Worm (Caenorhabditis elegans) whole organism, late embryonic: ENCODE results near the gene acbp-5.
A peak's percentile ranks its signal among the peaks of the same experiment; 100 is the strongest.

ENCODE experiments used
- C08G9.2 ChIP-seq: sonication (generic microtip); optimal IDR thresholded peaks from 2 replicates; lab custom pipeline; 2016; ENCODE audit warnings: mild to moderate bottlenecking, missing genetic modification characterization, moderate library complexity, missing compliant biosample characterization
- C38D4.7 ChIP-seq: fragments of 200-800 bp; sonication (Bioruptor generic); optimal IDR thresholded peaks from 2 replicates; lab custom pipeline; 2018; ENCODE audit warnings: mild to moderate bottlenecking, missing genetic modification characterization, moderate library complexity, missing compliant biosample characterization
- F13H6.1 ChIP-seq: sonication (generic microtip); optimal IDR thresholded peaks from 2 replicates; lab custom pipeline; 2016; ENCODE audit warnings: missing genetic modification characterization, missing compliant biosample characterization
- ama-1 ChIP-seq: fragments of 150-350 bp; optimal IDR thresholded peaks from 2 replicates; lab custom pipeline; 2014
- ceh-19 ChIP-seq: fragments of 200-800 bp; sonication (Bioruptor generic); optimal IDR thresholded peaks from 2 replicates; lab custom pipeline; 2018; ENCODE audit warnings: mild to moderate bottlenecking, missing genetic modification characterization, missing compliant biosample characterization
- ceh-2 ChIP-seq: sonication (generic microtip); optimal IDR thresholded peaks from 2 replicates; lab custom pipeline; 2016; ENCODE audit warnings: missing genotype, missing genetic modification characterization, missing compliant biosample characterization
- ceh-22 ChIP-seq: sonication (generic microtip); optimal IDR thresholded peaks from 2 replicates; lab custom pipeline; 2017; ENCODE audit warnings: missing biosample characterization, missing genetic modification characterization
- ceh-24 ChIP-seq: sonication (generic microtip); optimal IDR thresholded peaks from 2 replicates; lab custom pipeline; 2016; ENCODE audit warnings: mild to moderate bottlenecking, missing genetic modification characterization, missing compliant biosample characterization
- ceh-31 ChIP-seq: sonication (generic microtip); optimal IDR thresholded peaks from 2 replicates; lab custom pipeline; 2016; ENCODE audit warnings: missing genetic modification characterization, missing compliant biosample characterization
- ceh-34 ChIP-seq: sonication (generic microtip); optimal IDR thresholded peaks from 2 replicates; lab custom pipeline; 2016; ENCODE audit warnings: mild to moderate bottlenecking, missing genetic modification characterization, missing compliant biosample characterization
- ceh-45 ChIP-seq: fragments of 200-800 bp; sonication (Bioruptor generic); IDR thresholded peaks from 2 replicates; pipeline ENCODE4 v1.3.6; 2022; ENCODE audit warnings: missing genetic modification reagents, missing genetic modification characterization, missing compliant biosample characterization
- ceh-48 ChIP-seq: sonication (generic microtip); optimal IDR thresholded peaks from 2 replicates; lab custom pipeline; 2016; ENCODE audit warnings: missing genetic modification characterization, inconsistent platforms, missing compliant biosample characterization
- che-1 ChIP-seq: sonication (generic microtip); optimal IDR thresholded peaks from 2 replicates; lab custom pipeline; 2016; ENCODE audit warnings: mild to moderate bottlenecking, missing genetic modification characterization, missing compliant biosample characterization
- elt-4 ChIP-seq: sonication (generic microtip); optimal IDR thresholded peaks from 2 replicates; lab custom pipeline; 2016; ENCODE audit warnings: missing genetic modification characterization, missing compliant biosample characterization
- ets-4 ChIP-seq: sonication (generic microtip); optimal IDR thresholded peaks from 2 replicates; lab custom pipeline; 2016; ENCODE audit warnings: missing genetic modification characterization, missing compliant biosample characterization
- gmeb-2 ChIP-seq: sonication (generic microtip); optimal IDR thresholded peaks from 2 replicates; lab custom pipeline; 2016; ENCODE audit warnings: missing genetic modification characterization, inconsistent platforms, missing compliant biosample characterization
- hlh-6 ChIP-seq: sonication (generic microtip); optimal IDR thresholded peaks from 2 replicates; lab custom pipeline; 2016; ENCODE audit warnings: missing genotype, missing genetic modification characterization, missing compliant biosample characterization
- mec-3 ChIP-seq: sonication (generic microtip); optimal IDR thresholded peaks from 2 replicates; lab custom pipeline; 2016; ENCODE audit warnings: borderline replicate concordance, missing genetic modification characterization, missing compliant biosample characterization
- nfya-1 ChIP-seq: sonication (generic microtip); optimal IDR thresholded peaks from 2 replicates; lab custom pipeline; 2017; ENCODE audit warnings: missing genetic modification characterization, mild to moderate bottlenecking, missing compliant biosample characterization, antibody characterized with exemption, moderate library complexity
- nhr-11 ChIP-seq: fragments of 150-350 bp; optimal IDR thresholded peaks from 2 replicates; lab custom pipeline; 2014; ENCODE audit warnings: missing biosample characterization, missing genetic modification characterization
- npax-4 ChIP-seq: sonication (generic microtip); optimal IDR thresholded peaks from 2 replicates; lab custom pipeline; 2016; ENCODE audit warnings: missing genetic modification characterization, missing compliant biosample characterization
- odd-2 ChIP-seq: sonication (generic microtip); optimal IDR thresholded peaks from 2 replicates; lab custom pipeline; 2017; ENCODE audit warnings: antibody characterized with exemption, mild to moderate bottlenecking, missing genetic modification characterization, missing compliant biosample characterization
- pag-3 ChIP-seq: sonication (generic microtip); optimal IDR thresholded peaks from 2 replicates; lab custom pipeline; 2016; ENCODE audit warnings: missing compliant biosample characterization, missing genetic modification characterization, borderline replicate concordance
- pha-4 ChIP-seq: fragments of 150-350 bp; optimal IDR thresholded peaks from 2 replicates; lab custom pipeline; 2018; ENCODE audit warnings: missing biosample characterization, missing genetic modification reagents, missing genetic modification characterization
- pqm-1 ChIP-seq: sonication (generic microtip); optimal IDR thresholded peaks from 2 replicates; lab custom pipeline; 2016; ENCODE audit warnings: missing genetic modification characterization, missing compliant biosample characterization
- ref-2 ChIP-seq: sonication (generic microtip); optimal IDR thresholded peaks from 2 replicates; lab custom pipeline; 2016; ENCODE audit warnings: missing genetic modification characterization, missing compliant biosample characterization
- sox-4 ChIP-seq: sonication (generic microtip); optimal IDR thresholded peaks from 2 replicates; lab custom pipeline; 2017; ENCODE audit warnings: mild to moderate bottlenecking, missing genetic modification characterization, inconsistent platforms, missing compliant biosample characterization
- tbx-2 ChIP-seq: sonication (generic microtip); optimal IDR thresholded peaks from 2 replicates; lab custom pipeline; 2016; ENCODE audit warnings: missing genetic modification characterization, missing compliant biosample characterization
- unc-3 ChIP-seq, 2 experiments: fragments of 200-800 bp in 1 of 2; sonication (Bioruptor generic) in 1 of 2; sonication (generic microtip) in 1 of 2; conservative IDR thresholded peaks in 1 of 2; optimal IDR thresholded peaks in 1 of 2; 2 replicates each; pipeline versions ENCODE4 v1.3.6 to Lab custom; 2016 to 2022; ENCODE audit warnings: missing compliant biosample characterization in 2 of 2, missing genetic modification characterization in 2 of 2, missing genetic modification reagents in 1 of 2
- unc-55 ChIP-seq: sonication (generic microtip); optimal IDR thresholded peaks from 2 replicates; lab custom pipeline; 2017; ENCODE audit warnings: missing biosample characterization, missing genetic modification reagents, missing genetic modification characterization
- unc-86 ChIP-seq: sonication (generic microtip); optimal IDR thresholded peaks from 2 replicates; lab custom pipeline; 2016; ENCODE audit warnings: missing genetic modification characterization, missing compliant biosample characterization
- zip-5 ChIP-seq: sonication (generic microtip); optimal IDR thresholded peaks from 2 replicates; lab custom pipeline; 2016; ENCODE audit warnings: missing genetic modification characterization, missing compliant biosample characterization
- ztf-16 ChIP-seq: sonication (generic microtip); optimal IDR thresholded peaks from 2 replicates; lab custom pipeline; 2017; ENCODE audit warnings: missing genetic modification characterization, missing compliant biosample characterization

The acbp-5 gene

ce11 chrIII:13656680-13657079, 15.2 kb upstream of the acbp-5 start:
- no peak for TF ChIP-seq ceh-34 (tag; lab: Kevin White, UChicago)
- TF ChIP-seq gmeb-2: no peak
- TF ChIP-seq tbx-2 (tag; lab: Kevin White, UChicago): no peak
- no peak for TF ChIP-seq unc-3 (GFP tag; conservative IDR thresholded peaks at IDR 0.05; lab: Robert Waterston, UW)
- TF ChIP-seq unc-3 (tag; optimal IDR thresholded peaks at IDR 0.05; lab: Kevin White, UChicago): no peak
- no peak for TF ChIP-seq C38D4.7
- TF ChIP-seq nhr-11 (tag; lab: Kevin White, UChicago): no peak
- TF ChIP-seq nfya-1: no peak
- no peak for TF ChIP-seq pqm-1 (tag; lab: Kevin White, UChicago)
- no peak for TF ChIP-seq sox-4

- no peak for TF ChIP-seq unc-55 (GFP tag; lab: Kevin White, UChicago)
- TF ChIP-seq ref-2 (tag; lab: Kevin White, UChicago): peak; percentile 5
- no peak for TF ChIP-seq ceh-34 (tag; lab: Kevin White, UChicago)
Observed at ce11 chrIII:13654950-13655349, 13.5 kb upstream of the acbp-5 start.

DNA sequence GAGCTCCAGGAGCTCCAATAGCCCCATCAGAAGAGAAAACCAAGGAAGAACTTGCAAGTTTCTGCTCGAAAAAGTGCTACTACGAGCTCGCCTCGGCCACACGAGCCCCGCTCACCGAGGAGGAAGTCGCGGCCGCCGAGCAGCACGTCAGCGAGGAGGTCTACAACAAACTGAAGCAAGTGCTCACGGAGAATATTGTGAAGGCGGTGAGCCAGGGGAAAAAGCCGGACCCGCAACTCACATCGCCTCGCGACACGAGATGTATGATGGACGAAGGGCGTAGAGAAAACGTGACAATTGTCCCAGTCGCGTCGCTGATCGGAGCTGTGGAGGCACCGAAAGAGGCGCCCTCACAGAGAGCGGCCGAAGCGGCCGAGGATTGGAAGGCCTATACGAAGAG, 11.2 kb upstream of the acbp-5 start:
- TF ChIP-seq pha-4 (no peak), odd-2 (no peak), ceh-22 (tag; lab: Kevin White, UChicago) (no peak), ceh-24 (no peak), unc-86 (tag; lab: Kevin White, UChicago) (no peak), ref-2 (tag; lab: Kevin White, UChicago) (no peak), ztf-16 (tag; lab: Kevin White, UChicago) (no peak)

ce11 chrIII:13652010-13652409, 10.5 kb upstream of the acbp-5 start:
- TF ChIP-seq nfya-1: no peak
- TF ChIP-seq npax-4 (tag; lab: Kevin White, UChicago): no peak
- no peak for TF ChIP-seq C38D4.7
- no peak for TF ChIP-seq zip-5
- no peak for TF ChIP-seq ceh-2
- no peak for TF ChIP-seq ceh-31 (tag; lab: Kevin White, UChicago)
- no peak for TF ChIP-seq hlh-6 (tag; lab: Kevin White, UChicago)
- no peak for TF ChIP-seq pag-3 (tag; lab: Kevin White, UChicago)
- no peak for TF ChIP-seq mec-3 (tag; lab: Kevin White, UChicago)
- no peak for TF ChIP-seq ceh-48 (tag; lab: Kevin White, UChicago)

ce11 chrIII:13651414-13651813, 9.9 kb upstream of the acbp-5 start:
- TF ChIP-seq ceh-19 (GFP tag; lab: Kevin White, UChicago) (no peak), pha-4 (no peak), C08G9.2 (peak; percentile 36)

DNA sequence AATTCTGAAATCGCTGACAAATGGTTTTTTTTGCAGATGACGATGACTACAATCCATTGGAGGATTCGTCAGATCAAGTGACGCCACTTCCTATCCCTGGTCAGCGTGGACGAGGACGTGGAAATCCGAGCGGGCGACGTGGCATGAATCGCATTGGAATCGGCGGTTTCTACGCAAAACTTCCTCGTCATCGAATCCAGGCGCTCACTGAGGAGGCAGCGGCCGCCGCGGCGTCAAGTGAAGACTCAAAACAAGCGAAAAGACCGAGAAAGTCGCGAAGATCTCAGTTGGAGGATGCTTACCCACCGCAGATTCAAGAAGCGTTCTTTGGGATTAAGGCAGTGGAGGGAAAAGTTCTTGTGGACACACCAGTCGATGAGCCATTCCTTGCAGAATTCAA, 7.1 kb upstream of the acbp-5 start:
- TF ChIP-seq che-1 (tag; lab: Kevin White, UChicago) (no peak), ceh-45 (GFP tag; lab: Robert Waterston, UW) (0 out of 2 replicates have a peak, but pooled peaks have one; percentile 18), F13H6.1 (no peak)

ce11 chrIII:13645885-13646488, 4.5 kb upstream of the acbp-5 start:
- TF ChIP-seq elt-4 (tag; lab: Kevin White, UChicago) (peak; percentile 21), ets-4 (tag; lab: Kevin White, UChicago) (no peak), ama-1 (lab: Kevin White, UChicago) (no peak)
